Worm (Caenorhabditis elegans) whole organism, young adult: ENCODE results near the gene cdh-5.

Experiments
- ekl-4 ChIP-seq: fragments of 200-800 bp; sonication (Bioruptor generic); IDR thresholded peaks from 2 replicates; pipeline ENCODE4 v1.3.6; 2022; ENCODE audit warnings: missing genetic modification reagents, missing genetic modification characterization, missing compliant biosample characterization
- lsl-1 ChIP-seq: fragments of 200-800 bp; sonication (Bioruptor generic); optimal IDR thresholded peaks from 2 replicates; lab custom pipeline; 2018; ENCODE audit warnings: mild to moderate bottlenecking, missing genetic modification characterization, moderate library complexity, missing compliant biosample characterization

- no peak for TF ChIP-seq ekl-4 (GFP tag; lab: Robert Waterston, UW)
- no peak for TF ChIP-seq lsl-1
These were observed 56.6 kb downstream of the cdh-5 start, which contains the start of gene pgm-3 for ce11 chrIV:8725345-8725744.
